Worm (Caenorhabditis elegans): ENCODE data around the gene K10D6.4.
A peak's percentile ranks its signal among the peaks of the same experiment; 100 is the strongest.

Gene K10D6.4

DNA sequence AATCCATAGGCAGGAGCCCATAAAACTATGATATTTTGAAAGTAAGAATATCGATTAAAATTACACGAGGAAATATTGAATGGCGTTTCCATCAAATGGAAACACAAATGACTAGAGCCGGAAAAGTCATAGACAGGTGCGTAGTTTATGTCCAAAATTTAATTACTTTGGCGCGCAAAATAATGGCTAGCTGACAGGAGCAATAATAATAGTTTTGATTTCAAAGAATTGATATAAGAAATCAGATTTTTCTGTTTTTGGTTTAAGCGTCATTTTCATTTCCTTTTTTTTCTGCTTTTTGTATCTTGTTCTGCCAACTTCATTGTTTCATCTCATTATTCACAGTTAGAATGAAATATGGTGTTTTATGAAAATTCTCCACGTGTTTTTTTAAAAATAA is 61.3 kb downstream of the K10D6.4 start, which contains the start of gene F07B10.4:
Gene F07B10.4, minus strand, starts transcription at position 101 of the 400 bp plus-strand sequence.
- TF ChIP-seq ama-1 (optimal IDR thresholded peaks at IDR 0.05) (no peak), nhr-129 (tag; optimal IDR thresholded peaks at IDR 0.05) (no peak), R02D3.7 (tag; optimal IDR thresholded peaks at IDR 0.05) (no peak), fos-1 (tag; optimal IDR thresholded peaks at IDR 0.05) (no peak), alr-1 (tag; optimal IDR thresholded peaks at IDR 0.05) (no peak), elt-1 (tag; optimal IDR thresholded peaks at IDR 0.05) (no peak), sem-4 (tag; optimal IDR thresholded peaks at IDR 0.05) (no peak)

DNA sequence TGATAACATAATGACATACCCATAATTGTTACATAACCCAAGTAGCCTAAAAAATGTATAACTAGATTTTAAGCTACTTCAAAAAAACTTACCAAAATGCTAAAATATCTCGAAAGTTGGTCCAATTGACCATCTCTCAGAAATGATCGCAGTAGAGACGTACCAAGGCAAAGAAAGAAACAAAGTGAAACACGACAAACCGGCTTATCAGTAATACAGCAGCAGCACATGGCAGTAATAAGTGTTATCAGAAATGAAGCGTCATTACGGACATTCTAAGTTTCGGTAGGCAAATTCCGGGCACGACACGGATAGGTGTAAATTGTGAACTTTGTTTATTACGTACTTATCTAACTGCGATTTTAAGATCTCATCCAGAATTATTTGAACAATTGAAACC is 63.8 kb downstream of the K10D6.4 start, which contains the start of gene cln-3.1:
Gene cln-3.1, minus strand, starts transcription at position 171 of the 400 bp plus-strand sequence.
- TF ChIP-seq fos-1 (tag; optimal IDR thresholded peaks at IDR 0.05) (peak; percentile 83), sma-9 (GFP tag; optimal IDR thresholded peaks at IDR 0.05) (peak; percentile 29), sma-9 (tag; optimal IDR thresholded peaks at IDR 0.05) (no peak), C34F6.9 (tag; optimal IDR thresholded peaks at IDR 0.05) (no peak)

Measured in whole organism, L2 larva.